Worm (Caenorhabditis elegans) whole organism, young adult: ENCODE data around the gene ZK813.5.

Experiments used
- B0035.1 ChIP-seq: sonication (generic microtip); optimal IDR thresholded peaks from 2 replicates; lab custom pipeline; 2016; ENCODE audit warnings: missing genetic modification characterization, mild to moderate bottlenecking, missing compliant biosample characterization, missing genotype, missing genetic modification reagents
- D2030.7 ChIP-seq: fragments of 200-800 bp; sonication (Bioruptor generic); IDR thresholded peaks from 2 replicates; pipeline ENCODE4 v1.3.6; 2022; ENCODE audit warnings: missing genetic modification reagents, missing genetic modification characterization, missing compliant biosample characterization
- F10E7.11 ChIP-seq: sonication (generic microtip); optimal IDR thresholded peaks from 2 replicates; lab custom pipeline; 2017; ENCODE audit warnings: mild to moderate bottlenecking, missing genetic modification characterization, moderate library complexity, missing compliant biosample characterization
- F22D6.2 ChIP-seq: sonication (generic microtip); optimal IDR thresholded peaks from 2 replicates; lab custom pipeline; 2016; ENCODE audit warnings: mild to moderate bottlenecking, missing genetic modification characterization, missing compliant biosample characterization
- F33H1.4 ChIP-seq: fragments of 200-800 bp; sonication (Bioruptor generic); IDR thresholded peaks from 2 replicates; pipeline ENCODE4 v1.3.6; 2022; ENCODE audit warnings: missing genetic modification reagents, missing genetic modification characterization, missing compliant biosample characterization
- F37B4.10 ChIP-seq: fragments of 200-800 bp; sonication (Bioruptor generic); IDR thresholded peaks from 2 replicates; pipeline ENCODE4 v1.3.6; 2022; ENCODE audit warnings: missing genetic modification characterization, missing compliant biosample characterization
- F49E8.2 ChIP-seq: sonication (generic microtip); optimal IDR thresholded peaks from 3 replicates; lab custom pipeline; 2017; ENCODE audit warnings: missing genetic modification characterization, mild to moderate bottlenecking, missing compliant biosample characterization, antibody characterized with exemption, moderate library complexity; ENCODE audit not compliant: insufficient read depth
- K11D2.4 ChIP-seq: fragments of 200-800 bp; sonication (Bioruptor generic); IDR thresholded peaks from 2 replicates; pipeline ENCODE4 v1.3.6; 2022; ENCODE audit warnings: missing genetic modification reagents, missing genetic modification characterization, missing compliant biosample characterization
- T07F8.4 ChIP-seq: sonication (generic microtip); optimal IDR thresholded peaks from 2 replicates; lab custom pipeline; 2016; ENCODE audit warnings: mild to moderate bottlenecking, missing genetic modification characterization, moderate library complexity, missing compliant biosample characterization
- akir-1 ChIP-seq: fragments of 200-800 bp; sonication (Bioruptor generic); optimal IDR thresholded peaks from 2 replicates; lab custom pipeline; 2018; ENCODE audit warnings: mild to moderate bottlenecking, missing genetic modification characterization, moderate library complexity, missing compliant biosample characterization
- ama-1 ChIP-seq, 3 experiments: fragments of 150-350 bp in 1 of 3; sonication (generic microtip) in 2 of 3; optimal IDR thresholded peaks; 2 replicates each; lab custom pipeline; 2014 to 2018; ENCODE audit warnings: missing biosample characterization in 2 of 3, missing genetic modification characterization in 2 of 3, missing genetic modification reagents in 2 of 3
- aptf-3 ChIP-seq: fragments of 200-800 bp; sonication (Bioruptor generic); IDR thresholded peaks from 2 replicates; pipeline ENCODE4 v1.3.6; 2022; ENCODE audit warnings: missing genetic modification characterization, missing compliant biosample characterization
- bed-1 ChIP-seq: fragments of 200-800 bp; sonication (Bioruptor generic); IDR thresholded peaks from 2 replicates; pipeline ENCODE4 v1.3.6; 2022; ENCODE audit warnings: missing genetic modification reagents, missing genetic modification characterization, missing compliant biosample characterization
- ceh-91 ChIP-seq: fragments of 200-800 bp; sonication (Bioruptor generic); IDR thresholded peaks from 2 replicates; pipeline ENCODE4 v1.3.6; 2022; ENCODE audit warnings: missing genetic modification reagents, missing genetic modification characterization, missing compliant biosample characterization
- ets-4 ChIP-seq: fragments of 200-800 bp; sonication (Bioruptor generic); optimal IDR thresholded peaks from 2 replicates; lab custom pipeline; 2018; ENCODE audit warnings: mild to moderate bottlenecking, missing genetic modification characterization, missing compliant biosample characterization
- gei-17 ChIP-seq: fragments of 200-800 bp; sonication (Bioruptor generic); optimal IDR thresholded peaks from 2 replicates; lab custom pipeline; 2018; ENCODE audit warnings: mild to moderate bottlenecking, missing genetic modification characterization, missing compliant biosample characterization
- lag-1 ChIP-seq: fragments of 200-800 bp; sonication (Bioruptor generic); IDR thresholded peaks from 2 replicates; pipeline ENCODE4 v1.3.6; 2022; ENCODE audit warnings: missing genetic modification reagents, missing genetic modification characterization, missing compliant biosample characterization
- let-526 ChIP-seq: fragments of 200-800 bp; sonication (Bioruptor generic); IDR thresholded peaks from 2 replicates; pipeline ENCODE4 v1.3.6; 2022; ENCODE audit warnings: missing genetic modification reagents, missing genetic modification characterization, missing compliant biosample characterization
- lsy-27 ChIP-seq: sonication (generic microtip); optimal IDR thresholded peaks from 2 replicates; lab custom pipeline; 2017; ENCODE audit warnings: missing genetic modification characterization, mild to moderate bottlenecking, missing compliant biosample characterization, antibody characterized with exemption, missing genotype, borderline replicate concordance; ENCODE audit not compliant: insufficient read depth
- madf-10 ChIP-seq: sonication (generic microtip); optimal IDR thresholded peaks from 2 replicates; lab custom pipeline; 2016; ENCODE audit warnings: mild to moderate bottlenecking, missing genetic modification characterization, missing compliant biosample characterization
- madf-3 ChIP-seq: fragments of 200-800 bp; sonication (Bioruptor generic); IDR thresholded peaks from 2 replicates; pipeline ENCODE4 v1.3.6; 2022; ENCODE audit warnings: missing genetic modification reagents, missing genetic modification characterization, missing compliant biosample characterization
- mcd-1 ChIP-seq: fragments of 200-800 bp; sonication (Bioruptor generic); IDR thresholded peaks from 2 replicates; pipeline ENCODE4 v1.3.6; 2022; ENCODE audit warnings: missing genetic modification reagents, missing genetic modification characterization, missing compliant biosample characterization
- mxl-1 ChIP-seq: sonication (generic microtip); optimal IDR thresholded peaks from 2 replicates; lab custom pipeline; 2016; ENCODE audit warnings: missing genetic modification characterization, missing compliant biosample characterization
- nhr-80 ChIP-seq: sonication (generic microtip); optimal IDR thresholded peaks from 2 replicates; lab custom pipeline; 2016; ENCODE audit warnings: missing genetic modification characterization, missing compliant biosample characterization
- rpc-1 ChIP-seq, 2 experiments: fragments of 150-350 bp in 1 of 2; sonication (generic microtip) in 1 of 2; optimal IDR thresholded peaks; 2 replicates each; lab custom pipeline; 2014 to 2018; ENCODE audit warnings: missing biosample characterization in 1 of 2, missing genetic modification characterization in 1 of 2, missing genetic modification reagents in 1 of 2, missing genotype in 1 of 2
- snpc-1.3 ChIP-seq: sonication (generic microtip); optimal IDR thresholded peaks from 2 replicates; lab custom pipeline; 2017; ENCODE audit warnings: missing genetic modification characterization, mild to moderate bottlenecking, missing compliant biosample characterization, antibody characterized with exemption, moderate library complexity, missing genotype, missing genetic modification reagents; ENCODE audit not compliant: insufficient read depth
- somi-1 ChIP-seq: fragments of 200-800 bp; sonication (Bioruptor generic); optimal IDR thresholded peaks from 2 replicates; lab custom pipeline; 2018; ENCODE audit warnings: mild to moderate bottlenecking, missing genetic modification characterization, missing compliant biosample characterization
- zfh-2 ChIP-seq: fragments of 200-800 bp; sonication (Bioruptor generic); conservative IDR thresholded peaks from 2 replicates; pipeline ENCODE4 v1.3.6; 2022; ENCODE audit warnings: missing genetic modification reagents, missing genetic modification characterization, missing compliant biosample characterization
- ztf-18 ChIP-seq: sonication (generic microtip); optimal IDR thresholded peaks from 2 replicates; lab custom pipeline; 2016; ENCODE audit warnings: missing genotype, mild to moderate bottlenecking, missing genetic modification characterization, missing compliant biosample characterization
- ztf-22 ChIP-seq: fragments of 200-800 bp; sonication (Bioruptor generic); optimal IDR thresholded peaks from 2 replicates; lab custom pipeline; 2018; ENCODE audit warnings: mild to moderate bottlenecking, missing genetic modification characterization, moderate library complexity, missing compliant biosample characterization
- ztf-6 ChIP-seq: fragments of 200-800 bp; sonication (Bioruptor generic); IDR thresholded peaks from 2 replicates; pipeline ENCODE4 v1.3.6; 2022; ENCODE audit warnings: missing genetic modification reagents, missing genetic modification characterization, missing compliant biosample characterization

Gene ZK813.5

ce11 chrX:3455561-3455960 lies 4.5 kb upstream of the ZK813.5 start:
- TF ChIP-seq madf-10 (tag; lab: Kevin White, UChicago) (no peak), lag-1 (GFP tag; lab: Robert Waterston, UW) (no peak), ets-4 (GFP tag; lab: Kevin White, UChicago) (no peak), lsy-27 (tag; lab: Kevin White, UChicago) (no peak), somi-1 (no peak), ztf-6 (GFP tag; lab: Robert Waterston, UW) (no peak), zfh-2 (GFP tag; lab: Robert Waterston, UW) (peak; percentile 47; the same call in 1 of the 2 replicates)

DNA sequence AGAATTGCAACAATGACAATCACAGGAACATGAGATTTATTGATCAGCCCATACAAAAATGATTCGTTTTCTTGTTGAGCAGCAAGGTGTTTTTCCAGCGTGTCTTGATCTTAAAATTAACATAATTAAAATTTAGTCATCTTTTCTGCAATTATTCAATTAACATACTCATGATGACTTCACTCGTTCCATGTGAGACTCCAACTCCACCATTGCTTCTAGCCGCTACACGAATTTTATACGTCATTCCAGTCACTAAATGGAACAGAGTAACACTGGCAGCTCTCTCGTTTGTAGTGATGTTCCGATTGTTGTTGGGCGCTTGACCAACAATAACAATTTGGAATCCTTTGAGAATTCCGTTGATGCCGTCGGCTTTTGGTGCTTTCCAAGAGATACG lies 2.8 kb upstream of the ZK813.5 start:
- TF ChIP-seq aptf-3 (GFP tag; lab: Robert Waterston, UW) = no peak
- TF ChIP-seq nhr-80 (tag; lab: Kevin White, UChicago) = no peak
- no peak for TF ChIP-seq F49E8.2 (tag; lab: Kevin White, UChicago)
- no peak for TF ChIP-seq somi-1
- no peak for TF ChIP-seq mxl-1 (tag; lab: Kevin White, UChicago)
- no peak for TF ChIP-seq D2030.7
- TF ChIP-seq gei-17 (GFP tag; lab: Kevin White, UChicago) = no peak

ce11 chrX:3446011-3446410 lies 5.0 kb downstream of the ZK813.5 start, which contains the start of gene ZK813.1:
Gene ZK813.1, plus strand, starts transcription at chrX:3446311.
- no peak for TF ChIP-seq F37B4.10 (GFP tag; lab: Robert Waterston, UW)

DNA sequence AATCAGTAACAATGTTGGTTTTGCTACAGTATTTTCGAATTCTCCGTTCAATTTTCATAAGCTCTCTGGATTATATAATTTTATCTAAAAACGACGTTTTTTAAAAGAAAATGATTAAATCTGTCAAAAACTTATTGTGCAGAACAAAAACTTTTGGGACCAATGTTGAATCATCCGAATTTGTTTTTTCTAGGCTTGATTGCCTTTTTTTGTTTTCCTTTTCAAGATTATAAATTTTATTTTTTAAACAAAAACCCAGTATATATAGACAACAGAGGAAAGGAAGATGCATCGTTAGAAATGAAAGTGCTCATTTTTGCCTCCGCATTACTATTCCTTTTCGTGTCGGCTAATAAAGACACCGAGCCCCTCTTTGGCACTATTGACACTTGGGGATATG lies 6.5 kb downstream of the ZK813.5 start, which contains the start of gene ZK813.7:
Gene ZK813.7, plus strand, starts transcription at position 301 of the 400 bp plus-strand sequence.
- no peak for TF ChIP-seq ama-1 (optimal IDR thresholded peaks at IDR 0.05; lab: Kevin White, UChicago)
- no peak for TF ChIP-seq ama-1 (GFP tag; optimal IDR thresholded peaks at IDR 0.05; lab: Kevin White, UChicago)
- no peak for TF ChIP-seq T07F8.4 (tag; lab: Kevin White, UChicago)

ce11 chrX:3443526-3443925 lies 7.5 kb downstream of the ZK813.5 start, which contains the start of gene ZK813.2:
Gene ZK813.2, plus strand, starts transcription at chrX:3443826.
- TF ChIP-seq T07F8.4 (tag; lab: Kevin White, UChicago) = no peak
- TF ChIP-seq bed-1 (GFP tag; lab: Robert Waterston, UW) = no peak
- TF ChIP-seq F22D6.2 (tag; lab: Kevin White, UChicago) = no peak
- no peak for TF ChIP-seq mxl-1 (tag; lab: Kevin White, UChicago)
- no peak for TF ChIP-seq ztf-18
- TF ChIP-seq ceh-91 (GFP tag; lab: Robert Waterston, UW) = no peak
- TF ChIP-seq F10E7.11 (tag; lab: Kevin White, UChicago) = no peak
- TF ChIP-seq B0035.1 (tag; lab: Kevin White, UChicago) = no peak
- TF ChIP-seq K11D2.4 (GFP tag; lab: Robert Waterston, UW) = no peak
- TF ChIP-seq akir-1 = no peak
- no peak for TF ChIP-seq snpc-1.3 (tag; lab: Kevin White, UChicago)
- TF ChIP-seq rpc-1 (optimal IDR thresholded peaks at IDR 0.05; lab: Kevin White, UChicago) = no peak
- no peak for TF ChIP-seq rpc-1 (tag; optimal IDR thresholded peaks at IDR 0.05; lab: Kevin White, UChicago)
- no peak for TF ChIP-seq ztf-22 (GFP tag; lab: Kevin White, UChicago)
- TF ChIP-seq mcd-1 (GFP tag; lab: Robert Waterston, UW) = no peak
- no peak for TF ChIP-seq let-526
- TF ChIP-seq madf-3 (GFP tag; lab: Robert Waterston, UW) = no peak
- TF ChIP-seq F33H1.4 (GFP tag; lab: Robert Waterston, UW) = no peak
